Worm (Caenorhabditis elegans): ENCODE measurements around the gene cogc-8.

Gene cogc-8

ce11 chrIV:210591-210990 lies 29.7 kb upstream of the cogc-8 start:
- no peak for TF ChIP-seq grh-1 (GFP tag; IDR thresholded peaks at IDR 0.05)
- TF ChIP-seq nhr-90 (tag; optimal IDR thresholded peaks at IDR 0.05; ENCODE audit: poor library complexity): peak; percentile 75
- no peak for TF ChIP-seq fos-1 (tag; optimal IDR thresholded peaks at IDR 0.05)
- TF ChIP-seq isw-1 (GFP tag; IDR thresholded peaks at IDR 0.05): no peak
- TF ChIP-seq mdl-1 (tag; optimal IDR thresholded peaks at IDR 0.05): peak in 1 of 2 experiments; percentile 10
- TF ChIP-seq tlp-1 (tag; optimal IDR thresholded peaks at IDR 0.05): no peak
- TF ChIP-seq nhr-84 (tag; optimal IDR thresholded peaks at IDR 0.05): no peak
- TF ChIP-seq ets-5 (GFP tag; IDR thresholded peaks at IDR 0.05): no peak
- peak in 2 of 6 experiments; percentile 22 to 50 for TF ChIP-seq elt-3 (tag; optimal IDR thresholded peaks at IDR 0.05)
- no peak for TF ChIP-seq pqm-1 (tag; optimal IDR thresholded peaks at IDR 0.05)
- TF ChIP-seq ama-1 (optimal IDR thresholded peaks at IDR 0.05): no peak
- no peak for TF ChIP-seq ztf-4 (tag; optimal IDR thresholded peaks at IDR 0.05)
- TF ChIP-seq dsc-1 (tag; optimal IDR thresholded peaks at IDR 0.05): no peak
- TF ChIP-seq hlh-17 (GFP tag; optimal IDR thresholded peaks at IDR 0.05; ENCODE audit: borderline replicate concordance): no peak
- TF ChIP-seq lin-15B (tag; optimal IDR thresholded peaks at IDR 0.05): no peak
- TF ChIP-seq pax-3 (tag; optimal IDR thresholded peaks at IDR 0.05): no peak
- TF ChIP-seq nhr-76 (tag; optimal IDR thresholded peaks at IDR 0.05): no peak
- no peak for TF ChIP-seq fkh-4 (tag; optimal IDR thresholded peaks at IDR 0.05; ENCODE audit: borderline replicate concordance)
- peak; percentile 35 to 38 for TF ChIP-seq lsy-2 (tag; optimal IDR thresholded peaks at IDR 0.05)
- TF ChIP-seq rnt-1 (tag; optimal IDR thresholded peaks at IDR 0.05): no peak
- no peak for TF ChIP-seq irx-1 (tag; optimal IDR thresholded peaks at IDR 0.05)
- no peak for TF ChIP-seq efl-3 (GFP tag; optimal IDR thresholded peaks at IDR 0.05)
- TF ChIP-seq Y116A8C.19 (tag; optimal IDR thresholded peaks at IDR 0.05; ENCODE audit: borderline replicate concordance): no peak
- TF ChIP-seq xbp-1 (tag; optimal IDR thresholded peaks at IDR 0.05): no peak
- no peak for TF ChIP-seq fkh-8 (tag; optimal IDR thresholded peaks at IDR 0.05)
- TF ChIP-seq zag-1 (tag; optimal IDR thresholded peaks at IDR 0.05): no peak
- TF ChIP-seq sptf-1 (tag; optimal IDR thresholded peaks at IDR 0.05): no peak
- peak; percentile 14 for TF ChIP-seq blmp-1 (tag; optimal IDR thresholded peaks at IDR 0.05)
- no peak for TF ChIP-seq hpl-2 (GFP tag; optimal IDR thresholded peaks at IDR 0.05)
- no peak for TF ChIP-seq nhr-77 (tag; optimal IDR thresholded peaks at IDR 0.05)
- no peak for TF ChIP-seq aly-2 (tag; optimal IDR thresholded peaks at IDR 0.05)
- TF ChIP-seq nhr-47 (tag; optimal IDR thresholded peaks at IDR 0.05): no peak
- TF ChIP-seq zip-4 (GFP tag; optimal IDR thresholded peaks at IDR 0.05): no peak
- peak in 2 of 3 experiments; percentile 10 to 27 for TF ChIP-seq ceh-82 (tag; optimal IDR thresholded peaks at IDR 0.05)
- TF ChIP-seq unc-98 (GFP tag; IDR thresholded peaks at IDR 0.05): no peak
- peak; percentile 84 for TF ChIP-seq nhr-85 (tag)
- no peak for TF ChIP-seq egl-13 (tag; optimal IDR thresholded peaks at IDR 0.05)
- TF ChIP-seq alr-1 (tag; optimal IDR thresholded peaks at IDR 0.05; ENCODE audit: borderline replicate concordance): no peak
- no peak for TF ChIP-seq pag-3 (tag; optimal IDR thresholded peaks at IDR 0.05; ENCODE audit: borderline replicate concordance, insufficient read depth)
- TF ChIP-seq nhr-11 (tag; optimal IDR thresholded peaks at IDR 0.05): no peak
- no peak for TF ChIP-seq ceh-88 (GFP tag; IDR thresholded peaks at IDR 0.05)
- TF ChIP-seq efl-1 (optimal IDR thresholded peaks at IDR 0.05): peak; percentile 50 to 53
- peak; percentile 32 to 94 for TF ChIP-seq efl-1 (GFP tag; optimal IDR thresholded peaks at IDR 0.05 in 1 of 2)
- TF ChIP-seq ztf-11 (tag; optimal IDR thresholded peaks at IDR 0.05): no peak
- TF ChIP-seq lin-13 (GFP tag; optimal IDR thresholded peaks at IDR 0.05): peak; percentile 11
- no peak for TF ChIP-seq mab-9 (GFP tag; IDR thresholded peaks at IDR 0.05)
- no peak; the same call in 1 of the 2 replicates for TF ChIP-seq nhr-19 (GFP tag; conservative IDR thresholded peaks at IDR 0.05)
- peak; percentile 49 for TF ChIP-seq swsn-7 (tag; optimal IDR thresholded peaks at IDR 0.05)
- TF ChIP-seq unc-130 (tag; optimal IDR thresholded peaks at IDR 0.05): no peak
- TF ChIP-seq mep-1 (tag; optimal IDR thresholded peaks at IDR 0.05): peak; percentile 35
- TF ChIP-seq dpl-1 (GFP tag; optimal IDR thresholded peaks at IDR 0.05): peak; percentile 10 to 25 (median 23)
- TF ChIP-seq lin-14 (GFP tag; optimal IDR thresholded peaks at IDR 0.05): no peak
- peak; percentile 50 for TF ChIP-seq nhr-20 (tag; optimal IDR thresholded peaks at IDR 0.05)
